Fruit fly (Drosophila melanogaster) whole organism, adult: Measurements from ENCODE around the gene CG13670.

Experiments
- bab1 ChIP-seq: fragments of 200-800 bp; sonication (Bioruptor generic); optimal IDR thresholded peaks from 3 replicates; lab custom pipeline; 2019; ENCODE audit warnings: missing biosample characterization, mild to moderate bottlenecking, missing genetic modification characterization, moderate library complexity
- cnc ChIP-seq, 2 experiments: fragments of >200 bp; optimal IDR thresholded peaks; 2 replicates each; lab custom pipeline; 2017
- kay ChIP-seq: fragments of 200-800 bp; sonication (Bioruptor generic); peaks from one replicate; lab custom pipeline; 2016; ENCODE audit warnings: missing biosample characterization, missing genetic modification characterization, borderline replicate concordance

- TF ChIP-seq kay (GFP tag; lab: Kevin White, UChicago) (no peak), bab1 (GFP tag; lab: Kevin White, UChicago) (no peak), cnc (optimal IDR thresholded peaks at IDR 0.05; lab: Kevin White, UChicago) (no peak)
These were observed 34.2 kb upstream of the CG13670 start for dm6 chr3L:8286397-8286796.
